Worm (Caenorhabditis elegans): ENCODE data around the gene Y43F8B.9.

The Y43F8B.9 gene

ce11 chrV:19467574-19467973, 10.4 kb upstream of the Y43F8B.9 start, which contains the start of gene Y43F8B.23:
Gene Y43F8B.23 (minus strand): TSS chrV:19467648.
- TF ChIP-seq ceh-22 (tag; optimal IDR thresholded peaks at IDR 0.05) (no peak), pag-3 (tag; optimal IDR thresholded peaks at IDR 0.05; ENCODE audit: borderline replicate concordance) (no peak), syd-9 (tag; optimal IDR thresholded peaks at IDR 0.05) (no peak), ceh-30 (tag; optimal IDR thresholded peaks at IDR 0.05) (no peak)

ce11 chrV:19468083-19468482, 9.9 kb upstream of the Y43F8B.9 start, which contains the start of gene Y43F8B.12:
Gene Y43F8B.12 (plus strand): TSS chrV:19468383.
- TF ChIP-seq madf-2 (tag; optimal IDR thresholded peaks at IDR 0.05) (no peak), hlh-30 (tag; optimal IDR thresholded peaks at IDR 0.05; ENCODE audit: insufficient read depth) (no peak), ceh-48 (tag; optimal IDR thresholded peaks at IDR 0.05) (no peak), syd-9 (tag; optimal IDR thresholded peaks at IDR 0.05) (no peak), ceh-2 (tag; optimal IDR thresholded peaks at IDR 0.05) (no peak), F13H6.1 (tag; optimal IDR thresholded peaks at IDR 0.05) (no peak), pha-2 (tag; optimal IDR thresholded peaks at IDR 0.05) (no peak)

ce11 chrV:19470385-19470784, 7.6 kb upstream of the Y43F8B.9 start, which contains the start of gene Y43F8B.11:
Gene Y43F8B.11 (plus strand): TSS chrV:19470685.
- TF ChIP-seq lim-6 (tag; optimal IDR thresholded peaks at IDR 0.05) (no peak), nhr-11 (tag; optimal IDR thresholded peaks at IDR 0.05) (no peak), pag-3 (tag; optimal IDR thresholded peaks at IDR 0.05; ENCODE audit: borderline replicate concordance) (no peak), npax-4 (tag; optimal IDR thresholded peaks at IDR 0.05) (no peak), C08G9.2 (tag; optimal IDR thresholded peaks at IDR 0.05) (no peak), ceh-30 (tag; optimal IDR thresholded peaks at IDR 0.05) (no peak), Y22D7AL.16 (tag; optimal IDR thresholded peaks at IDR 0.05) (no peak), F13H6.1 (tag; optimal IDR thresholded peaks at IDR 0.05) (no peak), ceh-22 (tag; optimal IDR thresholded peaks at IDR 0.05) (no peak), ttx-3 (tag; optimal IDR thresholded peaks at IDR 0.05) (no peak)

DNA sequence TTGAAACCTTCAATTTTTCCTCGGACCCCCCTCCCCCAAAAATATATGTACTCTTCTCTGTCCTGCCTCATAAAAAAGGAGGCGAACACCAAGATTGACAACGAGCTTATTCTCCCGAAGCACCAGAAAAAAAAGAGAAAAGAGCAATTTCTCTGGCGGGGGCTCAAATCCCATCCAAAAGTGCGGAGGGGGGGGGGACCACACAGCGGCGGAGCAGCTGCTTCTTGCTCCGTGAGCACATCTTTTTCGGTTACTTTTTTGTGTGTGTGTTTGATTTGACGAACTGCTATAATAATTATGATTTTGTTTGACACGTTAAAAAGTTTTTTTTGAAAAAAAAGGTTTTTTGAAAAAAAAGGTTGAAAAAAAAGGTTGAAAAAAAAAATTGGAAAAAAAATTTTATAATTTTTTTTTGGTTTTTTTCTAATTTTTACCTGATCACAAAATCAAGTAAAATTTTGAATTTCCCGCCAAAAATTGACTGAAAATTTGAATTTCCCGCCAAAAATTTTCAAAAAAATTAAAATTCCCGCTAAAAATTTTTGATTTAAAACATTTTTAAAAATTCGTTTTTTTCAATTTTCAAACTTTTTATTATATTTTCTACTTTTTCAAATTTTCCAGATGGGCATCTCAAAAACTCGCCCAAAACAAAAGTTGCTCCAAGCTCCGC, 4.0 kb upstream of the Y43F8B.9 start, which contains the start of gene Y43F8B.10:
Y43F8B.10 (plus strand) TSS at position 623 of the 673 bp plus-strand sequence.
- TF ChIP-seq che-1 (tag; optimal IDR thresholded peaks at IDR 0.05) (no peak), ama-1 (optimal IDR thresholded peaks at IDR 0.05) (no peak), K09A11.1 (tag; optimal IDR thresholded peaks at IDR 0.05; ENCODE audit: insufficient read depth) (no peak), unc-86 (tag; optimal IDR thresholded peaks at IDR 0.05) (no peak), unc-55 (GFP tag; optimal IDR thresholded peaks at IDR 0.05) (no peak)

- TF ChIP-seq lin-11 (tag; optimal IDR thresholded peaks at IDR 0.05) (no peak), hlh-8 (tag; optimal IDR thresholded peaks at IDR 0.05) (no peak), ceh-18 (tag; optimal IDR thresholded peaks at IDR 0.05) (no peak), fkh-6 (tag; optimal IDR thresholded peaks at IDR 0.05) (no peak), ceh-22 (tag; optimal IDR thresholded peaks at IDR 0.05) (no peak), tbx-2 (tag; optimal IDR thresholded peaks at IDR 0.05) (no peak), fax-1 (tag; optimal IDR thresholded peaks at IDR 0.05) (no peak)
Observed at ce11 chrV:19477302-19477701, 650 bp upstream of the Y43F8B.9 start.

- TF ChIP-seq K09A11.1 (tag; optimal IDR thresholded peaks at IDR 0.05; ENCODE audit: insufficient read depth) (no peak), ceh-9 (tag; optimal IDR thresholded peaks at IDR 0.05) (no peak), elt-4 (tag; optimal IDR thresholded peaks at IDR 0.05) (no peak), rnt-1 (tag; optimal IDR thresholded peaks at IDR 0.05) (no peak), hlh-15 (tag; optimal IDR thresholded peaks at IDR 0.05) (no peak)
Observed at ce11 chrV:19482535-19482934, 4.6 kb downstream of the Y43F8B.9 start, which contains the start of gene Y43F8B.22. Gene Y43F8B.22 (plus strand): TSS chrV:19482835.
